Fruit fly (Drosophila melanogaster): Measurements from ENCODE around the gene CG3862.
A peak's percentile ranks its signal among the peaks of the same experiment; 100 is the strongest.

Gene CG3862

DNA sequence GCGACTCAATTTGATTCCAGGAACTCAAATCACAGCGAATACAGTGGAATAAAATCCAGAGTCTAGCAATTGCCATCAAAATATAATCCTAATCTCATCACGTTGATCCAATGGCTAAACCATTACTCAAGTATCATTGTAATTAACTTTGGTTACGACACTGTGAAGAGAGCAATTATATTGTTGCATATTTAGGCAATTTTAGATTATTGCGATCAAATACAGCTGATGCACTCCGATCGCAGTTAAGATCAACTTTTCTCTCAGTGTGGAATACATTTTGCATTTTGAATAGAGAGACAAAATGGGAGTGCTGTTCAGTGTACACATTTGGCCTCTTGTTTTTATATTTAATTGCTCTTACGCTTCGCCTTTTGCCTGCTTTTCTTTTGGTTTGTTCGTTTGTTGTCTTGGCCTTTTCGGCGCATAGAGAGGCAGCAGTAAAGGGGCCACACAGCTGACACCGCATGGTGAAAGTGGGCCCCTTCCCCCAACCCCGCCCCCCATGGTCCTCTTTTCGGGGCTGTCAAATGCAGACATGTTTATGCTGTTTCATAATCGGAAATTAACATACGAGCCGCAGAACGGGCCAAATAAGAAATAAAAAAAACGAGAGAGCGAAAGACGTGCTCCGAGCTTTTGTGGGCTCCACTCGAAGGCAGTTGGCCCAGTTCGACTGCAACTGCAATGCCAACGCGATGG, 20.7 kb upstream of the CG3862 start (continued):
- TF ChIP-seq Blimp-1 (GFP tag; optimal IDR thresholded peaks at IDR 0.05) (peak; percentile 57), dsx (GFP tag; optimal IDR thresholded peaks at IDR 0.05; ENCODE audit: poor library complexity, severe bottlenecking) (no peak), CG16779 (tag; optimal IDR thresholded peaks at IDR 0.05) (peak; percentile 48), CG31627 (GFP tag; optimal IDR thresholded peaks at IDR 0.05) (peak; percentile 69), CG34406 (GFP tag; optimal IDR thresholded peaks at IDR 0.05) (peak; percentile 56), CG10631 (GFP tag; optimal IDR thresholded peaks at IDR 0.05) (peak; percentile 32), CG11762 (GFP tag; optimal IDR thresholded peaks at IDR 0.05; ENCODE audit: insufficient read depth) (peak; percentile 47), net (GFP tag; optimal IDR thresholded peaks at IDR 0.05) (peak; percentile 61), Lpt (GFP tag; optimal IDR thresholded peaks at IDR 0.05) (peak; percentile 64), svp (GFP tag) (peak; percentile 76), CG1621 (tag; optimal IDR thresholded peaks at IDR 0.05) (peak; percentile 14), Ets96B (tag; optimal IDR thresholded peaks at IDR 0.05) (no peak), Hr38 (GFP tag; optimal IDR thresholded peaks at IDR 0.05) (no peak), CG32006 (GFP tag; optimal IDR thresholded peaks at IDR 0.05) (peak; percentile 86), fkh (GFP tag; optimal IDR thresholded peaks at IDR 0.05) (peak; percentile 12), achi (GFP tag; optimal IDR thresholded peaks at IDR 0.05) (peak; percentile 64), salr (GFP tag; optimal IDR thresholded peaks at IDR 0.05) (peak in 1 of 2 experiments; percentile 22), dac (GFP tag; optimal IDR thresholded peaks at IDR 0.05) (peak; percentile 70), fd85E (GFP tag; optimal IDR thresholded peaks at IDR 0.05) (no peak), eg (GFP tag; IDR thresholded peaks at IDR 0.05) (peak; percentile 73), CG6276 (GFP tag; optimal IDR thresholded peaks at IDR 0.05) (peak; percentile 78), CG15336 (GFP tag; IDR thresholded peaks at IDR 0.05) (peak; percentile 85), CG9139 (GFP tag; optimal IDR thresholded peaks at IDR 0.05) (no peak), pdm3 (GFP tag; optimal IDR thresholded peaks at IDR 0.05) (peak; percentile 72), OdsH (GFP tag; optimal IDR thresholded peaks at IDR 0.05) (peak; percentile 67), CG4318 (GFP tag; optimal IDR thresholded peaks at IDR 0.05) (peak; percentile 80)

DNA sequence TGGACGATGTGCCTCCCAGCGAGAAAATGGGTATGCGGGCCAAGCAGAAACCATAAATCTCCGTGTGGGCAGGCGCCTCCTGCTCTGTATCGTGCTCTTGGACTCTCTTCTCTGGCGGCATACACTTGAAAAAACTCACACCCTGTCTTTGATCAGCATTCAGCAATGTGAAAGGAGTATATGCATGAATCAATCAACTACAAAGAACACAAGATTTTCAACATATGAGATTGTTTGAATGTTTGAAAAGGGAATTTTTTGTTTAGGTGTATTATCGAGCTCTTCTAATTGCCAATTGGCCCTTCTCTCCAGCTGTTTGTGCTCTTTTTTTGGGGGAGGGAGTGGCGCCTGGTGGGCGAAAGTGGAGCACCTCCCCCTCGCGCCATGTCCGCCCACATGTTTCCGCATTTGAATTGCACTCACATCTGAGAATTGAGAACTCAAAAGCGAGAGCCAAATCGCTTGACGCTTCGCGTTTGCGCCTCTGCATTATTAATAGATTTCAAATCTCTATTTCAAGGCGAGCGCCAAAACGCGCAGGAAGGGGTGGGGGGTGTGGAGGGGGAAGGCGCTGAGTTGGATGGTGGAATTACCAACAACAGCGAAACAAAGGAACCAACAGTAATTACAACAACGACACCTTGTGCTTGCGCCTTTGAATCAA, 19.8 kb upstream of the CG3862 start:
- TF ChIP-seq svp (GFP tag) (peak; percentile 91), Hr39 (GFP tag; optimal IDR thresholded peaks at IDR 0.05) (peak; percentile 86), Ets96B (tag; optimal IDR thresholded peaks at IDR 0.05) (peak; percentile 62), dac (GFP tag; optimal IDR thresholded peaks at IDR 0.05) (peak; percentile 65), esn (GFP tag; optimal IDR thresholded peaks at IDR 0.05) (peak; percentile 76), fd59A (GFP tag; optimal IDR thresholded peaks at IDR 0.05) (peak; percentile 32), CG31627 (GFP tag; optimal IDR thresholded peaks at IDR 0.05) (peak; percentile 76), CG9139 (GFP tag; optimal IDR thresholded peaks at IDR 0.05) (no peak), Hr38 (GFP tag; optimal IDR thresholded peaks at IDR 0.05) (no peak), CG1621 (tag; optimal IDR thresholded peaks at IDR 0.05) (peak; percentile 27), net (GFP tag; optimal IDR thresholded peaks at IDR 0.05) (peak; percentile 83), Smox (GFP tag; optimal IDR thresholded peaks at IDR 0.05) (peak; percentile 68), Lpt (GFP tag; optimal IDR thresholded peaks at IDR 0.05) (peak; percentile 77), acj6 (GFP tag; optimal IDR thresholded peaks at IDR 0.05) (peak; percentile 75), salr (GFP tag; optimal IDR thresholded peaks at IDR 0.05) (peak; percentile 44 to 67), OdsH (GFP tag; optimal IDR thresholded peaks at IDR 0.05) (peak; percentile 79), Met (GFP tag; optimal IDR thresholded peaks at IDR 0.05) (peak; percentile 81), CG11762 (GFP tag; optimal IDR thresholded peaks at IDR 0.05; ENCODE audit: insufficient read depth) (no peak), dsx (GFP tag; optimal IDR thresholded peaks at IDR 0.05; ENCODE audit: poor library complexity, severe bottlenecking) (peak; percentile 36), CG11902 (GFP tag; optimal IDR thresholded peaks at IDR 0.05) (peak; percentile 46), CG10669 (GFP tag; optimal IDR thresholded peaks at IDR 0.05) (peak; percentile 63), CG6276 (GFP tag; optimal IDR thresholded peaks at IDR 0.05) (peak; percentile 85), cyc (GFP tag; optimal IDR thresholded peaks at IDR 0.05) (peak; percentile 83), CG6163 (GFP tag; IDR thresholded peaks at IDR 0.05) (peak; percentile 94), ss (GFP tag; optimal IDR thresholded peaks at IDR 0.05) (peak in 1 of 2 experiments; percentile 8), CG11294 (GFP tag; IDR thresholded peaks at IDR 0.05) (peak; percentile 74), Eip75B (GFP tag; optimal IDR thresholded peaks at IDR 0.05) (peak; percentile 77), CG3919 (GFP tag; optimal IDR thresholded peaks at IDR 0.05) (peak; percentile 85), fd85E (GFP tag; optimal IDR thresholded peaks at IDR 0.05) (peak; percentile 21), achi (GFP tag; optimal IDR thresholded peaks at IDR 0.05) (peak; percentile 84), Sox14 (GFP tag; optimal IDR thresholded peaks at IDR 0.05) (peak; percentile 73), CG32006 (GFP tag; optimal IDR thresholded peaks at IDR 0.05) (peak; percentile 89), CG6808 (GFP tag; optimal IDR thresholded peaks at IDR 0.05) (peak; percentile 39), topi (GFP tag; optimal IDR thresholded peaks at IDR 0.05) (peak; percentile 83), Sox102F (GFP tag; optimal IDR thresholded peaks at IDR 0.05) (peak; percentile 76), pdm3 (GFP tag; optimal IDR thresholded peaks at IDR 0.05) (peak; percentile 80)

Data from whole organism, prepupa.